Worm (Caenorhabditis elegans) whole organism, L1 larva: ENCODE data around the gene dhhc-1.

ENCODE experiments used
- C16A3.4 ChIP-seq: fragments of 150-350 bp; optimal IDR thresholded peaks from 2 replicates; lab custom pipeline; 2014; ENCODE audit warnings: missing biosample characterization, missing genetic modification characterization
- C34B4.2 ChIP-seq: sonication (generic microtip); optimal IDR thresholded peaks from 2 replicates; lab custom pipeline; 2017; ENCODE audit warnings: mild to moderate bottlenecking, missing genetic modification characterization, missing compliant biosample characterization
- Y116A8C.19 ChIP-seq: sonication (generic microtip); optimal IDR thresholded peaks from 2 replicates; lab custom pipeline; 2016; ENCODE audit warnings: missing compliant biosample characterization, missing genetic modification characterization, borderline replicate concordance
- aha-1 ChIP-seq: fragments of 150-350 bp; optimal IDR thresholded peaks from 2 replicates; lab custom pipeline; 2014; ENCODE audit warnings: missing biosample characterization, missing genetic modification characterization
- aly-2 ChIP-seq: fragments of 150-350 bp; optimal IDR thresholded peaks from 2 replicates; lab custom pipeline; 2014; ENCODE audit warnings: missing biosample characterization, missing genetic modification characterization
- blmp-1 ChIP-seq: fragments of 150-350 bp; optimal IDR thresholded peaks from 2 replicates; lab custom pipeline; 2014; ENCODE audit warnings: missing biosample characterization, missing genetic modification characterization
- ces-1 ChIP-seq: fragments of 150-350 bp; optimal IDR thresholded peaks from 2 replicates; lab custom pipeline; 2014; ENCODE audit warnings: missing biosample characterization, missing genetic modification reagents, missing genetic modification characterization
- efl-1 ChIP-seq, 4 experiments: fragments of 150-350 bp; optimal IDR thresholded peaks in 3 of 4; peaks in 1 of 4; 1 replicate in 1 of 4; 2 replicates in 3 of 4; lab custom pipeline; 2014; ENCODE audit warnings: missing biosample characterization in 2 of 4, missing genetic modification characterization in 2 of 4, missing genetic modification reagents in 2 of 4
- egl-13 ChIP-seq: sonication (generic microtip); optimal IDR thresholded peaks from 2 replicates; lab custom pipeline; 2016; ENCODE audit warnings: missing genotype, missing genetic modification reagents, missing genetic modification characterization, missing compliant biosample characterization
- egl-27 ChIP-seq, 2 experiments: fragments of 150-350 bp in 1 of 2; sonication (generic microtip); optimal IDR thresholded peaks; 3 replicates each; lab custom pipeline; 2017 to 2018; ENCODE audit warnings: missing biosample characterization in 2 of 2, missing genetic modification characterization in 2 of 2, missing genetic modification reagents in 2 of 2
- hpl-2 ChIP-seq: fragments of 150-350 bp; optimal IDR thresholded peaks from 2 replicates; lab custom pipeline; 2014; ENCODE audit warnings: missing biosample characterization, missing genetic modification reagents, missing genetic modification characterization
- isw-1 ChIP-seq: fragments of 200-800 bp; sonication (Bioruptor generic); IDR thresholded peaks from 2 replicates; pipeline ENCODE4 v1.3.6; 2022; ENCODE audit warnings: missing genetic modification characterization, missing compliant biosample characterization
- lin-15B ChIP-seq: fragments of 150-350 bp; sonication (generic microtip); optimal IDR thresholded peaks from 3 replicates; lab custom pipeline; 2014; ENCODE audit warnings: missing biosample characterization, missing genetic modification characterization
- lin-35 ChIP-seq, 2 experiments: fragments of 150-350 bp; optimal IDR thresholded peaks; 2 replicates each; lab custom pipeline; 2014; ENCODE audit warnings: missing biosample characterization in 2 of 2, missing genetic modification characterization in 2 of 2, missing genetic modification reagents in 2 of 2
- lir-3 ChIP-seq: sonication (generic microtip); optimal IDR thresholded peaks from 2 replicates; lab custom pipeline; 2016; ENCODE audit warnings: mild to moderate bottlenecking, missing genetic modification characterization, moderate library complexity, missing compliant biosample characterization; ENCODE audit not compliant: poor library complexity
- mab-9 ChIP-seq: fragments of 200-800 bp; sonication (Bioruptor generic); IDR thresholded peaks from 2 replicates; pipeline ENCODE4 v1.3.6; 2022; ENCODE audit warnings: missing genetic modification reagents, missing genetic modification characterization, missing compliant biosample characterization
- nhr-19 ChIP-seq: fragments of 200-800 bp; sonication (Bioruptor generic); conservative IDR thresholded peaks from 2 replicates; pipeline ENCODE4 v1.3.6; 2022; ENCODE audit warnings: missing genetic modification characterization, missing compliant biosample characterization
- nhr-237 ChIP-seq: fragments of 150-350 bp; optimal IDR thresholded peaks from 2 replicates; lab custom pipeline; 2014; ENCODE audit warnings: missing biosample characterization, missing genetic modification characterization
- skn-1 ChIP-seq: fragments of 150-350 bp; optimal IDR thresholded peaks from 2 replicates; lab custom pipeline; 2014; ENCODE audit warnings: missing biosample characterization, missing genetic modification characterization
- snpc-4 ChIP-seq: fragments of 150-350 bp; optimal IDR thresholded peaks from 2 replicates; lab custom pipeline; 2014; ENCODE audit warnings: missing biosample characterization, missing genetic modification characterization
- unc-130 ChIP-seq: fragments of 150-350 bp; optimal IDR thresholded peaks from 2 replicates; lab custom pipeline; 2017; ENCODE audit warnings: missing biosample characterization, missing genetic modification characterization, inconsistent platforms

Gene dhhc-1

ce11 chrX:15053223-15053933, 46.8 kb downstream of the dhhc-1 start, which contains the start of gene H03G16.1:
Gene H03G16.1, plus strand, starts transcription at chrX:15053883.
- TF ChIP-seq efl-1 (optimal IDR thresholded peaks at IDR 0.05; lab: Kevin White, UChicago): no peak
- TF ChIP-seq efl-1 (GFP tag; optimal IDR thresholded peaks at IDR 0.05 in 1 of 2; lab: Kevin White, UChicago): peak in 1 of 2 experiments; percentile 67
- TF ChIP-seq egl-13: no peak
- TF ChIP-seq mab-9 (GFP tag; lab: Robert Waterston, UW): no peak

ce11 chrX:15052385-15052784, 47.8 kb downstream of the dhhc-1 start, which contains the start of gene H03G16.6:
Gene H03G16.6, plus strand, starts transcription at chrX:15052685.
- no peak for TF ChIP-seq lin-15B (tag; lab: Kevin White, UChicago)
- TF ChIP-seq C16A3.4 (tag; lab: Kevin White, UChicago): no peak
- TF ChIP-seq, all 84 proteins: peak for 0

- no peak for TF ChIP-seq snpc-4 (tag; lab: Kevin White, UChicago)
- no peak for TF ChIP-seq Y116A8C.19
- no peak for TF ChIP-seq isw-1 (GFP tag; lab: Robert Waterston, UW)
- TF ChIP-seq blmp-1 (tag; lab: Kevin White, UChicago): no peak
- no peak for TF ChIP-seq egl-27 (tag; optimal IDR thresholded peaks at IDR 0.05; lab: Kevin White, UChicago)
- no peak for TF ChIP-seq ces-1
- TF ChIP-seq skn-1 (tag; lab: Kevin White, UChicago): no peak
- no peak for TF ChIP-seq aly-2 (tag; lab: Kevin White, UChicago)
- no peak for TF ChIP-seq lin-35 (GFP tag; optimal IDR thresholded peaks at IDR 0.05; lab: Kevin White, UChicago)
- TF ChIP-seq lir-3: no peak
- TF ChIP-seq hpl-2 (GFP tag; lab: Kevin White, UChicago): no peak
- no peak for TF ChIP-seq unc-130 (tag; lab: Kevin White, UChicago)
- TF ChIP-seq C34B4.2 (tag; lab: Kevin White, UChicago): no peak
- no peak for TF ChIP-seq nhr-19
- TF ChIP-seq aha-1 (tag; lab: Kevin White, UChicago): no peak
- no peak for TF ChIP-seq nhr-237 (tag; lab: Kevin White, UChicago)
These were observed 50.2 kb downstream of the dhhc-1 start for ce11 chrX:15050006-15050405.
